Worm (Caenorhabditis elegans): ENCODE measurements around the gene rfth-1.

- TF ChIP-seq fkh-10 (GFP tag; optimal IDR thresholded peaks at IDR 0.05): no peak
- no peak for TF ChIP-seq nhr-11 (tag; optimal IDR thresholded peaks at IDR 0.05)
- TF ChIP-seq ceh-63 (GFP tag; optimal IDR thresholded peaks at IDR 0.05): no peak
- TF ChIP-seq ztf-11 (tag; optimal IDR thresholded peaks at IDR 0.05): no peak
- no peak for TF ChIP-seq mab-9 (GFP tag; IDR thresholded peaks at IDR 0.05)
- no peak for TF ChIP-seq elt-3 (tag; optimal IDR thresholded peaks at IDR 0.05)
- TF ChIP-seq unc-130 (tag; optimal IDR thresholded peaks at IDR 0.05): no peak
- no peak for TF ChIP-seq ceh-82 (tag; optimal IDR thresholded peaks at IDR 0.05)
- TF ChIP-seq nhr-237 (tag; optimal IDR thresholded peaks at IDR 0.05): no peak
- no peak for TF ChIP-seq hlh-17 (GFP tag; optimal IDR thresholded peaks at IDR 0.05; ENCODE audit: borderline replicate concordance)
These were observed 37.3 kb downstream of the rfth-1 start for ce11 chrIV:4473767-4474166.

All from whole organism, L1 larva.